Worm (Caenorhabditis elegans): ENCODE data around the gene efl-3.

DNA sequence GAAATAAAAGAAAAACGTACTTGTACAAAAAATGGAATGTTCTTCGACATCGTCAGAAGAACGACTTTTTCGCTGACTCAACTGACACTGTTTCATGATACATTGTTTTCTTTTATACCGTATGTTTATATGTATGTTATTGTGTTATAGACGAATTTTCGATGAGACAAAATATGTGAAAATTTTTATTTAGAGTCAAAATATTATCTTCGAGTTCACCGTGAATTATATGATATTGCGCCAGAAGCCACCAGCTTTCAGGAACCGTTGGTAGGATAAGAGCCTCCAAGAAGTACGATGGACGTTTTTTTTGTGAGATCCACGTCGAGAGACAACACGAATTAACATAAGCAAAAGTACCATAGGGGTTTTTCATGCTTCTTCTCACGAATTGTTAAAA lies 43.6 kb downstream of the efl-3 start, which contains the start of gene F22B5.6:
- TF ChIP-seq mes-4 (tag; optimal IDR thresholded peaks at IDR 0.05) (no peak), ccch-3 (GFP tag; optimal IDR thresholded peaks at IDR 0.05) (no peak), Y95B8A.8 (GFP tag; IDR thresholded peaks at IDR 0.05) (no peak), mxl-1 (tag; optimal IDR thresholded peaks at IDR 0.05) (no peak)
